Worm (Caenorhabditis elegans) whole organism, midembryonic: ENCODE results near the gene T04A6.1.

Experiments used
- T22C8.4 ChIP-seq: fragments of 200-800 bp; sonication (Bioruptor generic); IDR thresholded peaks from 2 replicates; pipeline ENCODE4 v1.3.6; 2022; ENCODE audit warnings: missing genetic modification characterization, missing compliant biosample characterization
- cog-1 ChIP-seq: sonication (generic microtip); optimal IDR thresholded peaks from 2 replicates; lab custom pipeline; 2016; ENCODE audit warnings: missing genetic modification characterization, missing compliant biosample characterization
- flt-1 ChIP-seq: fragments of 200-800 bp; sonication (Bioruptor generic); IDR thresholded peaks from 2 replicates; pipeline ENCODE4 v1.3.6; 2022; ENCODE audit warnings: missing genetic modification characterization, missing compliant biosample characterization
- klf-2 ChIP-seq: fragments of 200-800 bp; sonication (Bioruptor generic); conservative IDR thresholded peaks from 2 replicates; pipeline ENCODE4 v1.3.6; 2022; ENCODE audit warnings: missing genetic modification reagents, missing genetic modification characterization, missing compliant biosample characterization
- med-1 ChIP-seq: sonication (generic microtip); optimal IDR thresholded peaks from 2 replicates; lab custom pipeline; 2017; ENCODE audit warnings: missing genetic modification characterization, mild to moderate bottlenecking, missing compliant biosample characterization, antibody characterized with exemption, missing genetic modification reagents; ENCODE audit not compliant: insufficient read depth
- ref-1 ChIP-seq: fragments of 200-800 bp; sonication (Bioruptor generic); conservative IDR thresholded peaks from 2 replicates; pipeline ENCODE4 v1.3.6; 2022; ENCODE audit warnings: missing genetic modification reagents, missing genetic modification characterization, missing compliant biosample characterization
- tab-1 ChIP-seq: fragments of 200-800 bp; sonication (Bioruptor generic); IDR thresholded peaks from 2 replicates; pipeline ENCODE4 v1.3.6; 2022; ENCODE audit warnings: missing genetic modification characterization, missing compliant biosample characterization
- ztf-23 ChIP-seq: fragments of 200-800 bp; sonication (Bioruptor generic); IDR thresholded peaks from 2 replicates; pipeline ENCODE4 v1.3.6; 2022; ENCODE audit warnings: missing genetic modification reagents, missing genetic modification characterization, missing compliant biosample characterization
- ztf-29 ChIP-seq: fragments of 200-800 bp; sonication (Bioruptor generic); IDR thresholded peaks from 2 replicates; pipeline ENCODE4 v1.3.6; 2022; ENCODE audit warnings: missing genetic modification reagents, missing genetic modification characterization, missing compliant biosample characterization

Gene T04A6.1

DNA sequence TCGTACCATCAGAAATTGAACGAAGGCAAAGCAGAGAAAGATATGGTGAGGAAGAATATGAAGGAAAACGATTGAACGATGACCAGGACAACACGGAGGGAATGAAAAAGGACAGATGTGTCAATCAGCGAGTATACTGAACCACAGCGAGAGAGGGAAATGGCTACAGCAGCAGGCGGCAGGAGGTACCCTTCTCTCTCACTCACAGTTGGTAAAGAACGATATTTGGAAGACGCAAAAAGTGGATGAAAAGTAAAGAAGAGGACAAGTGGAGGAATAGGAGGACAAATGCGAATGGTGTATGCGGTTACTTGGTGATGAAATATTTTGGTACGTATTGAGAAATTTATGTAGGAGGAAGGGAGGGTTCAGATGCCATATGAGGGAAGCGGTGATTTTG lies 40.1 kb downstream of the T04A6.1 start, which contains the start of gene ZK783.7:
TSS of gene ZK783.7 (plus strand) at position 246 of the 400 bp plus-strand sequence.
- TF ChIP-seq klf-2 (no peak), ztf-23 (GFP tag; lab: Robert Waterston, UW) (0 out of 2 replicates have a peak, but pooled peaks have one; percentile 16), ztf-29 (GFP tag; lab: Robert Waterston, UW) (no peak), med-1 (no peak), tab-1 (GFP tag; lab: Robert Waterston, UW) (no peak), ref-1 (GFP tag; lab: Robert Waterston, UW) (no peak), flt-1 (0 out of 2 replicates have a peak, but pooled peaks have one; percentile 40), cog-1 (tag; lab: Kevin White, UChicago) (no peak), T22C8.4 (GFP tag; lab: Robert Waterston, UW) (no peak)

DNA sequence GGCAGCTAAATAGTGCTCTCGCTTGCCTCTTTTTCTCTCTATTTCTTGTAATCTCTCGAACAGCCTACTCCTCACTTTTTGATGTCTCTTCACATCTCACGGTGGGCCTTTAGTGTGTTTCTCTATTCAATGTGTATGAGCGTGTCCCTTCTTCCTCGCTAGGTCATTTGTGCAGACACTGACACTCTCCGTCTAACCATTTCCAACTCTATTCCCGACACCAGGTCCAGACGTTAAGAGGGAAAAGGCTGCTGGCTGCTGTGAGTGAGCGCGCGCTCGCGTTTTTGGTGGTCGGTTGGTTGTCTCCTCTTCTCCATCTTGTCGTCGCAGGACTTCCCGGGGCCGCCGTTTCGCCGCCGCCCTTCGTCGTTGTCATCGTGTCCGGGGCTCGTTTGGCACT lies 43.1 kb downstream of the T04A6.1 start:
- TF ChIP-seq ref-1 (GFP tag; lab: Robert Waterston, UW) (no peak), tab-1 (GFP tag; lab: Robert Waterston, UW) (0 out of 2 replicates have a peak, but pooled peaks have one; percentile 63), flt-1 (peak; percentile 83)

DNA sequence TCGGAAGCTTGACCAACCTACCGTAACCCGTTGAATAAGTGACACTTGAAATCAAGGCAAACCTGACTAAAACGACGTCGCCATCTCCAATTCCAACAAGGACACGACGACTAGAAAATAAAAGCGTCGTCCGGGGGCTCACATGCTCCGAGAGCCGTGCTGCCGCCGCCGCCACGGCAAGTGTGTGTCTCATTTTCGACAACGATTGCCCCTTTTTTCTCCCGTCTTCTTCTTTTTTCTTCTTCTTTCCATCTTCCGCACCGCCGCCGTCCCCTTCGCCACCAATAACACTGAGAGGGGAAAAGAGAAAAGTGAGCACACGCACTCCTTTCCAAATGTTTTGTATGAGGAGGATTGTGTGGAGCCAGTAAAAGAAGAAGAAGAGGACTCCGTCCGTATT lies 44.8 kb downstream of the T04A6.1 start:
- no peak for TF ChIP-seq flt-1
- no peak for TF ChIP-seq T22C8.4 (GFP tag; lab: Robert Waterston, UW)
- TF ChIP-seq klf-2 = no peak
- TF ChIP-seq cog-1 (tag; lab: Kevin White, UChicago) = no peak
- TF ChIP-seq med-1 = no peak
- no peak for TF ChIP-seq ztf-29 (GFP tag; lab: Robert Waterston, UW)
- TF ChIP-seq ref-1 (GFP tag; lab: Robert Waterston, UW) = no peak

DNA sequence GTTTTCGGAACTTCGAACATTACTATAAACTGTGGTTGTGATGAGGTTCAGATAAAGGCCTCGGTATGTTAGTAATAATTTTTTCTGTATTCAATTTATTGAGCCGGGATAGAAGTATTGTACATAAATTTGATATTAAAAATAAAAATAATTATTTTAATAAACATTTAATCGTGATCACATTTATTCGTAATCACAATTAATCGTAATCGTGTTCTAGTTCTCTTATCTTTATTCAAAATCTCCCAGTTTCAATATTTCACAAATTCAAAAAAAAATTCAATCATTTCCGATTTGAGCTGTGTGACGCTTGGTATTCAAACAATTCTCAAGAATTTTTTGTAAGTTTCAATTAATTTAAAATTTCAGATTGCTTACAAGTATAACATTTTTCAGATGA lies 45.6 kb downstream of the T04A6.1 start, which contains the start of gene lido-18:
TSS of gene lido-18 (plus strand) at position 301 of the 400 bp plus-strand sequence.
- TF ChIP-seq ztf-29 (GFP tag; lab: Robert Waterston, UW) (no peak), med-1 (no peak), flt-1 (no peak), ref-1 (GFP tag; lab: Robert Waterston, UW) (no peak), tab-1 (GFP tag; lab: Robert Waterston, UW) (no peak), klf-2 (no peak), ztf-23 (GFP tag; lab: Robert Waterston, UW) (no peak), T22C8.4 (GFP tag; lab: Robert Waterston, UW) (no peak), cog-1 (tag; lab: Kevin White, UChicago) (no peak)

DNA sequence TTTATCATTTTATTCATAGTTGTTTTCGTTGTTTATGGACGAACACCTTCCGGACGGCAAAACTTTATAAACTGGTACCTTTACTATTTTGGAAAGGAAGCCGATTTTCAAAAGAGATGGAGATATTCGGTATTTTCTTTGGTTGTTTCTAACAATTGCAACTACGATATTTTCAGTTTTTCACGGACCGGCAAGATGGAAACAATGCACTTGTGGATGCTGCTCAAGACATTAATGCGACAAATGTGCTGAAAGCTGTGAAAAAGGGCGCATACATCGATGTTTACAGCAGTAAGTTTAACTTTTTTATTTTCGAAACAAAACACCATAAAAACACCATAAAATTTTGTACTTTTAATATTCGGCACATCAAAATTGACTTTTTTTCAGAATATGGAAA lies 49.6 kb downstream of the T04A6.1 start:
- TF ChIP-seq med-1 (no peak), ref-1 (GFP tag; lab: Robert Waterston, UW) (no peak), flt-1 (no peak), ztf-23 (GFP tag; lab: Robert Waterston, UW) (no peak), klf-2 (no peak), ztf-29 (GFP tag; lab: Robert Waterston, UW) (no peak), cog-1 (tag; lab: Kevin White, UChicago) (no peak), tab-1 (GFP tag; lab: Robert Waterston, UW) (no peak), T22C8.4 (GFP tag; lab: Robert Waterston, UW) (no peak)
